Fruit fly (Drosophila melanogaster) whole organism, prepupa: ENCODE data around the gene msl-3.

ENCODE experiments used
- CG6854 ChIP-seq: fragments of 200-800 bp; sonication (Bioruptor generic); optimal IDR thresholded peaks from 2 replicates; lab custom pipeline; 2017; ENCODE audit warnings: missing biosample characterization, mild to moderate bottlenecking, missing genetic modification characterization
- CG8319 ChIP-seq: fragments of 200-800 bp; sonication (Bioruptor generic); optimal IDR thresholded peaks from 3 replicates; lab custom pipeline; 2016; ENCODE audit warnings: missing biosample characterization, missing genetic modification characterization
- OdsH ChIP-seq: fragments of 200-800 bp; sonication (Bioruptor generic); optimal IDR thresholded peaks from 3 replicates; lab custom pipeline; 2016; ENCODE audit warnings: missing biosample characterization, missing genetic modification characterization
- spab ChIP-seq: fragments of 200-800 bp; sonication (Bioruptor generic); optimal IDR thresholded peaks from 2 replicates; lab custom pipeline; 2017; ENCODE audit warnings: missing biosample characterization, mild to moderate bottlenecking, missing genetic modification characterization, missing genetic modification reagents

- TF ChIP-seq OdsH (GFP tag; lab: Kevin White, UChicago) (no peak), spab (GFP tag; lab: Kevin White, UChicago) (no peak), CG8319 (no peak), CG6854 (GFP tag; lab: Kevin White, UChicago) (no peak)
These were observed 39.2 kb downstream of the msl-3 start for dm6 chr3L:7086093-7086492.
